Fruit fly (Drosophila melanogaster) whole organism, embryonic: ENCODE measurements around the gene CG31960.

Experiments
- CG1233 ChIP-seq: fragments of 200-800 bp; sonication (Bioruptor generic); optimal IDR thresholded peaks from 4 replicates; lab custom pipeline; 2018; ENCODE audit warnings: missing biosample characterization, mild to moderate bottlenecking, missing genetic modification characterization
- CG15514 ChIP-seq: fragments of 200-800 bp; sonication (Bioruptor generic); optimal IDR thresholded peaks from 3 replicates; lab custom pipeline; 2017; ENCODE audit warnings: missing biosample characterization, missing genetic modification characterization, mild to moderate bottlenecking, moderate library complexity, missing genetic modification reagents
- CG17186 ChIP-seq: fragments of 200-800 bp; sonication (Bioruptor generic); optimal IDR thresholded peaks from 3 replicates; lab custom pipeline; 2017; ENCODE audit warnings: missing biosample characterization, missing genetic modification reagents, missing genetic modification characterization
- CG17359 ChIP-seq: fragments of 200-800 bp; sonication (Bioruptor generic); optimal IDR thresholded peaks from 3 replicates; lab custom pipeline; 2018; ENCODE audit warnings: missing biosample characterization, mild to moderate bottlenecking, missing genetic modification characterization, moderate library complexity
- CG17568 ChIP-seq: fragments of 200-800 bp; sonication (Bioruptor generic); optimal IDR thresholded peaks from 2 replicates; lab custom pipeline; 2018; ENCODE audit warnings: missing biosample characterization, mild to moderate bottlenecking, missing genetic modification characterization, moderate library complexity
- CG18262 ChIP-seq: fragments of 200-800 bp; optimal IDR thresholded peaks from 3 replicates; lab custom pipeline; 2019; ENCODE audit warnings: missing biosample characterization, mild to moderate bottlenecking, missing genetic modification characterization, moderate library complexity
- CG18476 ChIP-seq: fragments of 200-800 bp; sonication (Bioruptor generic); optimal IDR thresholded peaks from 2 replicates; lab custom pipeline; 2016; ENCODE audit warnings: missing biosample characterization, mild to moderate bottlenecking, missing genetic modification characterization
- CG3847 ChIP-seq: fragments of 200-800 bp; sonication (Bioruptor generic); IDR thresholded peaks from 2 replicates; pipeline ENCODE4 v1.3.6; 2022; ENCODE audit warnings: missing biosample characterization, missing genetic modification characterization
- CG3995 ChIP-seq: fragments of 200-800 bp; sonication (Bioruptor generic); optimal IDR thresholded peaks from 3 replicates; lab custom pipeline; 2016; ENCODE audit warnings: missing biosample characterization, missing genetic modification characterization
- CG4424 ChIP-seq: fragments of 200-800 bp; sonication (Bioruptor generic); optimal IDR thresholded peaks from 3 replicates; lab custom pipeline; 2016; ENCODE audit warnings: missing biosample characterization, missing genetic modification characterization
- CG4617 ChIP-seq: fragments of 200-800 bp; sonication (Bioruptor generic); optimal IDR thresholded peaks from 3 replicates; lab custom pipeline; 2016; ENCODE audit warnings: missing biosample characterization, missing genetic modification characterization, borderline replicate concordance
- CG4730 ChIP-seq: fragments of 200-800 bp; sonication (Bioruptor generic); IDR thresholded peaks from 2 replicates; pipeline ENCODE4 v1.3.6; 2022; ENCODE audit warnings: missing biosample characterization, missing genetic modification characterization
- CG4820 ChIP-seq: fragments of 200-800 bp; sonication (Bioruptor generic); optimal IDR thresholded peaks from 3 replicates; lab custom pipeline; 2016; ENCODE audit warnings: missing biosample characterization, missing genetic modification characterization
- CG4854 ChIP-seq: fragments of 200-800 bp; sonication (Bioruptor generic); optimal IDR thresholded peaks from 2 replicates; lab custom pipeline; 2016; ENCODE audit warnings: missing biosample characterization, missing genetic modification characterization, inconsistent platforms
- CG5953 ChIP-seq: fragments of 200-800 bp; sonication (Bioruptor generic); IDR thresholded peaks from 2 replicates; pipeline ENCODE4 v1.3.6; 2022; ENCODE audit warnings: missing biosample characterization, missing genetic modification characterization
- CG9727 ChIP-seq: fragments of 200-800 bp; sonication (Bioruptor generic); optimal IDR thresholded peaks from 3 replicates; lab custom pipeline; 2017; ENCODE audit warnings: missing biosample characterization, mild to moderate bottlenecking, missing genetic modification characterization
- Camta ChIP-seq: fragments of 200-800 bp; sonication (Bioruptor generic); optimal IDR thresholded peaks from 2 replicates; lab custom pipeline; 2016; ENCODE audit warnings: missing biosample characterization, missing genetic modification characterization
- CoRest ChIP-seq: fragments of 200-800 bp; sonication (Bioruptor generic); optimal IDR thresholded peaks from 3 replicates; lab custom pipeline; 2018; ENCODE audit warnings: missing biosample characterization, mild to moderate bottlenecking, missing genetic modification characterization, moderate library complexity
- D19A ChIP-seq: fragments of 200-800 bp; optimal IDR thresholded peaks from 3 replicates; lab custom pipeline; 2019; ENCODE audit warnings: missing biosample characterization, mild to moderate bottlenecking, missing genetic modification characterization, moderate library complexity
- Dp ChIP-seq: fragments of 200-800 bp; sonication (Bioruptor generic); optimal IDR thresholded peaks from 2 replicates; lab custom pipeline; 2018; ENCODE audit warnings: missing biosample characterization, mild to moderate bottlenecking, missing genetic modification characterization, moderate library complexity
- Elba2 ChIP-seq: fragments of 200-800 bp; sonication (Bioruptor generic); optimal IDR thresholded peaks from 3 replicates; lab custom pipeline; 2016; ENCODE audit warnings: missing biosample characterization, missing genetic modification characterization
- Gsc ChIP-seq: fragments of 200-800 bp; sonication (Bioruptor generic); IDR thresholded peaks from 2 replicates; pipeline ENCODE4 v1.3.6; 2022; ENCODE audit warnings: missing biosample characterization, missing genetic modification characterization
- H15 ChIP-seq: fragments of 200-800 bp; sonication (Bioruptor generic); IDR thresholded peaks from 3 replicates; pipeline ENCODE4 v1.3.6; 2022; ENCODE audit warnings: missing biosample characterization, missing genetic modification characterization
- Meics ChIP-seq: fragments of 200-800 bp; sonication (Bioruptor generic); optimal IDR thresholded peaks from 2 replicates; lab custom pipeline; 2017; ENCODE audit warnings: missing biosample characterization, mild to moderate bottlenecking, missing genetic modification characterization
- Ptx1 ChIP-seq: fragments of 200-800 bp; sonication (Bioruptor generic); IDR thresholded peaks from 2 replicates; pipeline ENCODE4 v1.3.6; 2022; ENCODE audit warnings: missing biosample characterization, missing genetic modification characterization
- Rfx ChIP-seq: fragments of 200-800 bp; sonication (Bioruptor generic); IDR thresholded peaks from 2 replicates; pipeline ENCODE4 v1.3.6; 2022; ENCODE audit warnings: missing biosample characterization, missing genetic modification characterization
- ato ChIP-seq: fragments of 200-800 bp; sonication (Bioruptor generic); IDR thresholded peaks from 2 replicates; pipeline ENCODE4 v1.3.6; 2022; ENCODE audit warnings: missing biosample characterization, missing genetic modification characterization; ENCODE audit not compliant: partially characterized antibody
- az2 ChIP-seq: fragments of 200-800 bp; sonication (Bioruptor generic); optimal IDR thresholded peaks from 3 replicates; lab custom pipeline; 2016; ENCODE audit warnings: missing biosample characterization, missing genetic modification characterization
- bigmax ChIP-seq: fragments of 200-800 bp; sonication (Bioruptor generic); optimal IDR thresholded peaks from 2 replicates; lab custom pipeline; 2018; ENCODE audit warnings: missing biosample characterization, mild to moderate bottlenecking, missing genetic modification characterization
- ci ChIP-seq: fragments of 200-800 bp; sonication (Bioruptor generic); IDR thresholded peaks from 3 replicates; pipeline ENCODE4 v1.3.6; 2022; ENCODE audit warnings: missing biosample characterization, missing genetic modification characterization
- dimm ChIP-seq: fragments of 200-800 bp; sonication (Bioruptor generic); IDR thresholded peaks from 2 replicates; pipeline ENCODE4 v1.3.6; 2022; ENCODE audit warnings: missing biosample characterization, missing genetic modification characterization
- fd96Cb ChIP-seq: fragments of 200-800 bp; sonication (Bioruptor generic); optimal IDR thresholded peaks from 2 replicates; lab custom pipeline; 2018; ENCODE audit warnings: missing biosample characterization, mild to moderate bottlenecking, missing genetic modification characterization, moderate library complexity
- fu2 ChIP-seq: fragments of 200-800 bp; sonication (Bioruptor generic); optimal IDR thresholded peaks from 2 replicates; lab custom pipeline; 2016; ENCODE audit warnings: missing biosample characterization, missing genetic modification characterization
- grau ChIP-seq: fragments of 200-800 bp; optimal IDR thresholded peaks from 3 replicates; lab custom pipeline; 2019; ENCODE audit warnings: missing biosample characterization, mild to moderate bottlenecking, missing genetic modification characterization, moderate library complexity
- gro ChIP-seq: fragments of 200-800 bp; sonication (Bioruptor generic); optimal IDR thresholded peaks from 2 replicates; lab custom pipeline; 2016; ENCODE audit warnings: missing biosample characterization, missing genetic modification characterization
- gt ChIP-seq: fragments of 200-800 bp; sonication (Bioruptor generic); IDR thresholded peaks from 2 replicates; pipeline ENCODE4 v1.3.6; 2022; ENCODE audit warnings: missing biosample characterization, missing genetic modification characterization
- ham ChIP-seq: fragments of 200-800 bp; sonication (Bioruptor generic); IDR thresholded peaks from 2 replicates; pipeline ENCODE4 v1.3.6; 2022; ENCODE audit warnings: missing biosample characterization, missing genetic modification characterization
- lov ChIP-seq, 2 experiments: fragments of 200-800 bp in 1 of 2; fragments of >200 bp in 1 of 2; sonication (Bioruptor generic) in 1 of 2; IDR thresholded peaks in 1 of 2; optimal IDR thresholded peaks in 1 of 2; 2 replicates in 1 of 2; 3 replicates in 1 of 2; pipeline versions ENCODE4 v1.3.6 to Lab custom; 2017 to 2022; ENCODE audit warnings: missing biosample characterization in 1 of 2, missing genetic modification characterization in 1 of 2
- luna ChIP-seq: fragments of 200-800 bp; sonication (Bioruptor generic); optimal IDR thresholded peaks from 2 replicates; lab custom pipeline; 2016; ENCODE audit warnings: missing biosample characterization, missing genetic modification characterization
- peb ChIP-seq: fragments of 200-800 bp; sonication (Bioruptor generic); IDR thresholded peaks from 2 replicates; pipeline ENCODE4 v1.3.6; 2022; ENCODE audit warnings: missing biosample characterization, missing genetic modification characterization
- pho ChIP-seq: fragments of 200-800 bp; sonication (Bioruptor generic); optimal IDR thresholded peaks from 2 replicates; lab custom pipeline; 2016; ENCODE audit warnings: missing biosample characterization, missing genetic modification characterization
- pzg ChIP-seq: fragments of 200-800 bp; sonication (Bioruptor generic); optimal IDR thresholded peaks from 3 replicates; lab custom pipeline; 2018; ENCODE audit warnings: missing biosample characterization, mild to moderate bottlenecking, missing genetic modification characterization, moderate library complexity
- sisA ChIP-seq: fragments of 200-800 bp; sonication (Bioruptor generic); IDR thresholded peaks from 2 replicates; pipeline ENCODE4 v1.3.6; 2022; ENCODE audit warnings: missing biosample characterization, missing genetic modification characterization
- sna ChIP-seq: fragments of 200-800 bp; sonication (Bioruptor generic); IDR thresholded peaks from 2 replicates; pipeline ENCODE4 v1.3.6; 2022; ENCODE audit warnings: missing biosample characterization, missing genetic modification characterization; ENCODE audit not compliant: partially characterized antibody
- sob ChIP-seq: fragments of 200-800 bp; sonication (Bioruptor generic); IDR thresholded peaks from 2 replicates; pipeline ENCODE4 v1.3.6; 2022; ENCODE audit warnings: missing biosample characterization, missing genetic modification characterization
- stwl ChIP-seq: fragments of 200-800 bp; sonication (Bioruptor generic); optimal IDR thresholded peaks from 3 replicates; lab custom pipeline; 2018; ENCODE audit warnings: missing biosample characterization, mild to moderate bottlenecking, missing genetic modification characterization, moderate library complexity
- yki ChIP-seq: fragments of >200 bp; optimal IDR thresholded peaks from 3 replicates; lab custom pipeline; 2018
- zen2 ChIP-seq: fragments of 200-800 bp; sonication (Bioruptor generic); IDR thresholded peaks from 3 replicates; pipeline ENCODE4 v1.3.6; 2022; ENCODE audit warnings: missing biosample characterization, missing genetic modification characterization; ENCODE audit not compliant: partially characterized antibody

Gene CG31960

DNA sequence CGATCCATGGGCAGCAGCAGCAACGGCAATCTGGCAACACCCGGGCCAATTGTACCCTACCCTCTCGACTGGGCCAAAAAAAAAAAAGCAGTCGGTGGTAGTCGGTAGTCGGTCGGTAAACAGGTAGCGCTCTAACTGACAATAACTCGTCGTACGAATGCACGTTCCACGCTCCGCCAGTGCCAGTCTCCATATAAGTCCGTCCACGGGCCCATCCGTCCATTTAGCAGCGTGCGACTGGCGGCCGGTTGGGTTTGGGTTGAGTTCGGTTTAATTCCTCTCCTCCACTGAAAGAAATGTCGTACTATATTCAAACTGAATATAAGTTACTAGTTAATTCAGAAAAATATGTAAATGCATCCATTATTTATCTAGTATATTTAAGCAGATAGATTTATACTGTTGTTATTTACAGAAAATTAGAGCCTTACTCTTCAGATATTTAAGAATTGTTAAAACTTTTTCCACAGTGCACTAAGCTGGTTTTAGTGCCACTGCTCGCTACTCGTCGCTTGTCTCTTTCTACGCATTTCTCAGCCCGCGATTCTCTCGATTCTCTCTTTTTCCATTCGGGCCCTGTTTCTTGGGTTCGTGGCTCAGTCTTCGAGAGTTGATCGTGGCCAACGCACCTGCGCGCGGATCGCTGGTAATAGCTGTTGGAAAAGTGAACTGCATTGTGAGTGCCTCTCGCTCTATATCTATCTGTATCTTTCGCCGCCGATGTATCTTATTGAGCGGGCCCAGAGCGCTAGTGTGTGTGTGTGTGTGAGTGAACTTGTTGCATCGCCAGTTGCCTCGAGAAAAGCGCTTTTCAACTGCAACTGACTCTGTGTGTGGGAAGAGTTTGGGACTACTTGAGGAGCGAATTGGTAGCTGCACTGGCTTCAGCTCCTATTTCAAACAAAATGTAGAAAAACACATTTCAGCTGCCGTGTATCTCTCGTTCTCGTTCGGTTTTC is 13.4 kb upstream of the CG31960 start, which contains the start of gene bowl (continued):
- peak; percentile 94 for TF ChIP-seq CG4617 (GFP tag; lab: Kevin White, UChicago)
- peak; percentile 95 for TF ChIP-seq Elba2 (GFP tag; lab: Kevin White, UChicago)
- peak; percentile 84 for TF ChIP-seq CG4854 (GFP tag; lab: Kevin White, UChicago)
- TF ChIP-seq pzg (GFP tag; lab: Kevin White, UChicago): no peak
- TF ChIP-seq pho (GFP tag; lab: Kevin White, UChicago): peak; percentile 96
- peak; percentile 95 for TF ChIP-seq ci
- peak; percentile 87 for TF ChIP-seq fu2
- peak; percentile 97 for TF ChIP-seq Rfx (GFP tag; lab: Robert Waterston, UW)
- peak; percentile 96 for TF ChIP-seq CG4730 (GFP tag; lab: Robert Waterston, UW)
- peak; percentile 98 for TF ChIP-seq Ptx1 (GFP tag; lab: Robert Waterston, UW)
- peak; percentile 96 for TF ChIP-seq CG3847
- peak; percentile 91 for TF ChIP-seq Gsc (GFP tag; lab: Robert Waterston, UW)
- TF ChIP-seq peb: peak; percentile 95
- peak; percentile 97 for TF ChIP-seq az2 (GFP tag; lab: Kevin White, UChicago)
- peak; percentile 86 for TF ChIP-seq gro (GFP tag; lab: Kevin White, UChicago)
- peak; percentile 89 for TF ChIP-seq D19A (tag; lab: Kevin White, UChicago)
- TF ChIP-seq gt (GFP tag; lab: Robert Waterston, UW): peak; percentile 83
- TF ChIP-seq Meics (GFP tag; lab: Kevin White, UChicago): peak; percentile 89
- no peak for TF ChIP-seq lov (optimal IDR thresholded peaks at IDR 0.05; lab: Kevin White, UChicago)
- TF ChIP-seq lov (GFP tag; IDR thresholded peaks at IDR 0.05; lab: Robert Waterston, UW): peak; percentile 96
- peak; percentile 95 for TF ChIP-seq sisA
- peak; percentile 89 for TF ChIP-seq CG17568
- peak; percentile 97 for TF ChIP-seq sob (GFP tag; lab: Robert Waterston, UW)
- TF ChIP-seq fd96Cb (tag; lab: Kevin White, UChicago): peak; percentile 92
- no peak for TF ChIP-seq Dp (GFP tag; lab: Kevin White, UChicago)
- TF ChIP-seq yki: no peak
- TF ChIP-seq grau (tag; lab: Kevin White, UChicago): peak; percentile 94
- TF ChIP-seq bigmax (GFP tag; lab: Kevin White, UChicago): no peak
- TF ChIP-seq CG5953 (GFP tag; lab: Robert Waterston, UW): peak; percentile 89
- TF ChIP-seq ato (GFP tag; lab: Robert Waterston, UW): no peak
- TF ChIP-seq Camta (GFP tag; lab: Kevin White, UChicago): peak; percentile 96
- peak; percentile 82; the same call in 1 of the 2 replicates for TF ChIP-seq ham (GFP tag; lab: Robert Waterston, UW)
- TF ChIP-seq CG4820 (GFP tag; lab: Kevin White, UChicago): peak; percentile 94
- TF ChIP-seq zen2 (GFP tag; lab: Robert Waterston, UW): 0 out of 3 replicates have a peak, but pooled peaks have one; percentile 47
- peak; percentile 14 for TF ChIP-seq stwl (tag; lab: Kevin White, UChicago)
- TF ChIP-seq CG15514: peak; percentile 75
- TF ChIP-seq luna (GFP tag; lab: Kevin White, UChicago): peak; percentile 63
- peak; percentile 92 for TF ChIP-seq CG17359
- peak; percentile 94 for TF ChIP-seq dimm (GFP tag; lab: Robert Waterston, UW)
- TF ChIP-seq CG18262 (tag; lab: Kevin White, UChicago): peak; percentile 96
- peak; percentile 46 for TF ChIP-seq CG17186
- TF ChIP-seq H15 (GFP tag; lab: Robert Waterston, UW): peak; percentile 95
- TF ChIP-seq CG1233 (GFP tag; lab: Kevin White, UChicago): peak; percentile 78
- TF ChIP-seq sna (GFP tag; lab: Robert Waterston, UW): no peak; the same call in 1 of the 2 replicates
- TF ChIP-seq CG3995 (GFP tag; lab: Kevin White, UChicago): peak; percentile 40
- peak; percentile 97 for TF ChIP-seq CG9727
- TF ChIP-seq CG18476 (GFP tag; lab: Kevin White, UChicago): peak; percentile 91
- peak; percentile 92 for TF ChIP-seq CoRest (tag; lab: Kevin White, UChicago)
- peak; percentile 95 for TF ChIP-seq CG4424 (GFP tag; lab: Kevin White, UChicago)
